Worm (Caenorhabditis elegans) whole organism, early embryonic: Measurements from ENCODE around the gene F46C5.9.

ENCODE experiments used
- B0310.2 ChIP-seq: sonication (generic microtip); optimal IDR thresholded peaks from 2 replicates; lab custom pipeline; 2016; ENCODE audit warnings: mild to moderate bottlenecking, missing genetic modification characterization, missing compliant biosample characterization
- F13C5.2 ChIP-seq: sonication (generic microtip); optimal IDR thresholded peaks from 2 replicates; lab custom pipeline; 2017; ENCODE audit warnings: mild to moderate bottlenecking, missing genetic modification characterization, inconsistent platforms, missing compliant biosample characterization
- aly-1 ChIP-seq: sonication (generic microtip); optimal IDR thresholded peaks from 2 replicates; lab custom pipeline; 2016; ENCODE audit warnings: missing genetic modification characterization, missing compliant biosample characterization
- ama-1 ChIP-seq: fragments of 150-350 bp; optimal IDR thresholded peaks from 2 replicates; lab custom pipeline; 2014
- ceh-13 ChIP-seq: fragments of 200-800 bp; sonication (Bioruptor generic); optimal IDR thresholded peaks from 2 replicates; lab custom pipeline; 2018; ENCODE audit warnings: mild to moderate bottlenecking, missing genetic modification characterization, missing compliant biosample characterization
- ceh-36 ChIP-seq: sonication (generic microtip); optimal IDR thresholded peaks from 2 replicates; lab custom pipeline; 2016; ENCODE audit warnings: missing genetic modification characterization, inconsistent platforms, missing compliant biosample characterization
- ets-7 ChIP-seq: sonication (generic microtip); optimal IDR thresholded peaks from 2 replicates; lab custom pipeline; 2016; ENCODE audit warnings: missing genotype, missing genetic modification characterization, missing compliant biosample characterization
- flt-1 ChIP-seq: fragments of 200-800 bp; sonication (Bioruptor generic); IDR thresholded peaks from 2 replicates; pipeline ENCODE4 v1.3.6; 2022; ENCODE audit warnings: missing genetic modification characterization, missing compliant biosample characterization
- hmbx-1 ChIP-seq: sonication (generic microtip); optimal IDR thresholded peaks from 2 replicates; lab custom pipeline; 2016; ENCODE audit warnings: mild to moderate bottlenecking, missing genetic modification characterization, missing compliant biosample characterization
- hmg-4 ChIP-seq: fragments of 200-800 bp; sonication (Bioruptor generic); optimal IDR thresholded peaks from 2 replicates; lab custom pipeline; 2018; ENCODE audit warnings: mild to moderate bottlenecking, missing genetic modification characterization, missing compliant biosample characterization
- hnd-1 ChIP-seq: sonication (generic microtip); optimal IDR thresholded peaks from 2 replicates; lab custom pipeline; 2016; ENCODE audit warnings: missing genetic modification characterization, missing compliant biosample characterization
- pes-1 ChIP-seq: fragments of 200-800 bp; sonication (Bioruptor generic); IDR thresholded peaks from 2 replicates; pipeline ENCODE4 v1.3.6; 2022; ENCODE audit warnings: missing genetic modification reagents, missing genetic modification characterization, missing compliant biosample characterization
- scrt-1 ChIP-seq: fragments of 200-800 bp; sonication (Bioruptor generic); IDR thresholded peaks from 2 replicates; pipeline ENCODE4 v1.3.6; 2022; ENCODE audit warnings: missing genetic modification characterization, missing compliant biosample characterization
- sea-1 ChIP-seq: fragments of 200-800 bp; sonication (Bioruptor generic); conservative IDR thresholded peaks from 2 replicates; pipeline ENCODE4 v1.3.6; 2022; ENCODE audit warnings: missing genetic modification characterization, missing compliant biosample characterization
- tbx-11 ChIP-seq: fragments of 200-800 bp; sonication (Bioruptor generic); IDR thresholded peaks from 2 replicates; pipeline ENCODE4 v1.3.6; 2022; ENCODE audit warnings: missing genetic modification characterization, missing compliant biosample characterization
- tbx-37 ChIP-seq: fragments of 200-800 bp; sonication (Bioruptor generic); conservative IDR thresholded peaks from 2 replicates; pipeline ENCODE4 v1.3.6; 2022; ENCODE audit warnings: missing genetic modification reagents, missing genetic modification characterization, missing compliant biosample characterization
- tra-4 ChIP-seq: sonication (generic microtip); optimal IDR thresholded peaks from 2 replicates; lab custom pipeline; 2017; ENCODE audit warnings: missing genetic modification characterization, missing compliant biosample characterization

F46C5.9 gene

DNA sequence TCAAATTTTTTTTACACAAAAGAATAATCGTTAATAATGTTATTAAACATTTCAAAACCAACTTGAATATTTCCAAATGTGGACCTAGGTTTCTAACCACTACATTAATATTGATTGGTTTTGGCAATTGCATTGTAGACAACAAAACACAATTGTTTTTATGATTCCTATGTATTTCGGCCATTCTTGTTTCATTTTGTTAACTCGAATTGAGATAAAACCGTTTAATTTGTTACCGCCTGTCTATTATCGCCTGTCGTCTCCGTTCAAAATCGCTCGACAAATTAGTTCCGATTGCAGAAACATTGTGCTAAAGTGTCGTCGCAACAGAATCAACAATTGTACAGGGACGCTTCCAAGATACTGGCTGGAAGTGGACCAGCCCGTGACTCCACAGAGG is 39.9 kb downstream of the F46C5.9 start, which contains the start of gene let-19:
TSS of gene let-19 (plus strand) at position 301 of the 400 bp plus-strand sequence.
- TF ChIP-seq B0310.2 (tag; lab: Kevin White, UChicago) (no peak), ceh-36 (no peak), sea-1 (GFP tag; lab: Robert Waterston, UW) (no peak), ceh-13 (no peak), scrt-1 (GFP tag; lab: Robert Waterston, UW) (no peak), hnd-1 (no peak), tra-4 (tag; lab: Kevin White, UChicago) (no peak), F13C5.2 (tag; lab: Kevin White, UChicago) (no peak)

DNA sequence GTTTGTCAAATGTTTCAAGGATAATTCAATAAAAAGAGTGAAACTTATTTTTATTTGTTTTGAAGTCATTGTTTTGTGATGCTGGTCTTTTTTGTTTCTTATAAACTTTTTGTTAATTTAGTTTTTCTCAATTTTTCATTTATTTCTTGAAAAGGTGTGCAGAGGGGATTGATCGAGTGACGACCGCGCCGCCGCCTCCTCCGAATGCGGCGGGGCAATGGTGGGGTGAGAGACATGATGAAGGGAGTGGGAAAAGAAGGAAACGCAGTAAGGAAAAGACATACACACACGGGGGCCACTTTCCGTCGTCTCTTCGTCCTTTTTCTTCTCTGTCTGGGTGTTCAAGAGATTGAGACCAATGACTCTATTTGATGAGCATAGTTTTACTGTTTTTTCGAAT is 41.2 kb downstream of the F46C5.9 start:
- TF ChIP-seq ama-1 (lab: Kevin White, UChicago) (no peak), F13C5.2 (tag; lab: Kevin White, UChicago) (peak; percentile 53), hnd-1 (no peak), ceh-13 (no peak), scrt-1 (GFP tag; lab: Robert Waterston, UW) (no peak), ceh-36 (no peak), tbx-11 (GFP tag; lab: Robert Waterston, UW) (no peak), B0310.2 (tag; lab: Kevin White, UChicago) (no peak), hmg-4 (GFP tag; lab: Kevin White, UChicago) (peak; percentile 69), tra-4 (tag; lab: Kevin White, UChicago) (no peak), ets-7 (tag; lab: Kevin White, UChicago) (no peak)

- TF ChIP-seq ama-1 (lab: Kevin White, UChicago) (no peak), B0310.2 (tag; lab: Kevin White, UChicago) (no peak), hmbx-1 (tag; lab: Kevin White, UChicago) (no peak), scrt-1 (GFP tag; lab: Robert Waterston, UW) (no peak), ets-7 (tag; lab: Kevin White, UChicago) (no peak), flt-1 (GFP tag; lab: Robert Waterston, UW) (no peak), ceh-13 (no peak), F13C5.2 (tag; lab: Kevin White, UChicago) (no peak), aly-1 (tag; lab: Kevin White, UChicago) (no peak), hnd-1 (no peak)
Observed at ce11 chrII:8766897-8767296, 43.6 kb downstream of the F46C5.9 start, which contains the start of gene pah-1. Gene pah-1, minus strand, starts transcription at chrII:8766997.

DNA sequence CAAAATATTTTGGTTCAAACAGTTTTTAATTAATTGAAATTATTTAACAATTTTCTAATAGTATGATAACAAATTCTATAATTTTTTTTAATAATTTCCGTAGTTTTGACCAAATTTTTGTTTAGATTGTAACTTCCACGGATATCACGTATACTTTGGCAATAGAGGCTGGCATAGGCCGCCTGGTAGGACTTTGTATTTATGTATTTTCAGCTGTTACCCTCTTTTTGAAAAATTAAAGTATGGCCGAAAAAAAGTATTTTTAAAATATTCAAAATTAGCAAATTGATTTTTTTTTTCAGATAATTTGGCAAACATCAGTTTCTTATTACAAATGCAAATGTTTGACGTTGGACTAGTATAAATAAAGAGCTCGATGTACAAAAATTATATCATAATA is 44.1 kb downstream of the F46C5.9 start, which contains the start of the genes nsph-1.1 and K08F8.15:
TSS of gene nsph-1.1 (plus strand) at position 301 of the 400 bp plus-strand sequence.
TSS of gene K08F8.15 (plus strand) at position 335 of the 400 bp plus-strand sequence.
- no peak for TF ChIP-seq ama-1 (lab: Kevin White, UChicago)
- no peak for TF ChIP-seq tbx-11 (GFP tag; lab: Robert Waterston, UW)
- no peak for TF ChIP-seq ets-7 (tag; lab: Kevin White, UChicago)
- TF ChIP-seq pes-1 = no peak
- no peak for TF ChIP-seq aly-1 (tag; lab: Kevin White, UChicago)
- TF ChIP-seq tra-4 (tag; lab: Kevin White, UChicago) = no peak
- no peak for TF ChIP-seq ceh-36
- no peak for TF ChIP-seq flt-1 (GFP tag; lab: Robert Waterston, UW)
- TF ChIP-seq tbx-37 = no peak
- no peak for TF ChIP-seq hmbx-1 (tag; lab: Kevin White, UChicago)
- no peak for TF ChIP-seq ceh-13
- no peak for TF ChIP-seq hmg-4 (GFP tag; lab: Kevin White, UChicago)
- no peak for TF ChIP-seq F13C5.2 (tag; lab: Kevin White, UChicago)
- TF ChIP-seq sea-1 (GFP tag; lab: Robert Waterston, UW) = no peak
- no peak for TF ChIP-seq B0310.2 (tag; lab: Kevin White, UChicago)

- TF ChIP-seq tra-4 (tag; lab: Kevin White, UChicago) = no peak
- no peak for TF ChIP-seq hmbx-1 (tag; lab: Kevin White, UChicago)
- TF ChIP-seq aly-1 (tag; lab: Kevin White, UChicago) = no peak
- no peak for TF ChIP-seq hnd-1
- TF ChIP-seq ceh-13 = no peak
- TF ChIP-seq ceh-36 = no peak
- no peak for TF ChIP-seq B0310.2 (tag; lab: Kevin White, UChicago)
- no peak for TF ChIP-seq sea-1 (GFP tag; lab: Robert Waterston, UW)
- TF ChIP-seq scrt-1 (GFP tag; lab: Robert Waterston, UW) = no peak
- TF ChIP-seq flt-1 (GFP tag; lab: Robert Waterston, UW) = no peak
- TF ChIP-seq ets-7 (tag; lab: Kevin White, UChicago) = no peak
- TF ChIP-seq tbx-11 (GFP tag; lab: Robert Waterston, UW) = no peak
- no peak for TF ChIP-seq tbx-37
- no peak for TF ChIP-seq F13C5.2 (tag; lab: Kevin White, UChicago)
- TF ChIP-seq hmg-4 (GFP tag; lab: Kevin White, UChicago) = no peak
- TF ChIP-seq pes-1 = no peak
- no peak for TF ChIP-seq ama-1 (lab: Kevin White, UChicago)
Observed at ce11 chrII:8765131-8765530, 45.4 kb downstream of the F46C5.9 start.

DNA sequence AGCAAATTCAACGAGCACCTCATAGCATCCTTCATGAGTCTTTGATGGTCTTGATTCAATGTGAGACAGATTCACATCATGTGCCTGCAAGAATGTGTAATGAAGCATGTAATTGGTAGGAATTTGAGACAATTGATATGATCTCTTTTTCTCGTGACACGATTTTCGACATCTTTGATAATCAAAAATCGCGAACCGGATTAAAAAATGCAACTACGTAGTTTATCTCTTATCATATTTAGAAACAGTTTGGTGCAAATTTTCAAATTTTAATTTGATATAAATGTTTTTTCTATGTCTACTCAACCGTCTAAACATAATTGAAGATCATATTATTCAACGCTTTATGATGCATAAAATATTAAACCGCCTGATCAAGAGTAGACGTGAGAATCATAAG is 46.2 kb downstream of the F46C5.9 start:
- TF ChIP-seq ceh-13 = no peak
- no peak for TF ChIP-seq pes-1
- no peak for TF ChIP-seq hmbx-1 (tag; lab: Kevin White, UChicago)
- TF ChIP-seq ets-7 (tag; lab: Kevin White, UChicago) = no peak
- TF ChIP-seq B0310.2 (tag; lab: Kevin White, UChicago) = no peak
- TF ChIP-seq ceh-36 = no peak
- TF ChIP-seq sea-1 (GFP tag; lab: Robert Waterston, UW) = no peak
- no peak for TF ChIP-seq tra-4 (tag; lab: Kevin White, UChicago)

ce11 chrII:8763367-8763766 is 47.2 kb downstream of the F46C5.9 start:
- TF ChIP-seq aly-1 (tag; lab: Kevin White, UChicago) (no peak), F13C5.2 (tag; lab: Kevin White, UChicago) (no peak), ets-7 (tag; lab: Kevin White, UChicago) (no peak), ceh-13 (no peak), B0310.2 (tag; lab: Kevin White, UChicago) (no peak), hnd-1 (no peak), ceh-36 (no peak), tbx-11 (GFP tag; lab: Robert Waterston, UW) (no peak), ama-1 (lab: Kevin White, UChicago) (no peak), tra-4 (tag; lab: Kevin White, UChicago) (no peak), flt-1 (GFP tag; lab: Robert Waterston, UW) (no peak)
